Fruit fly (Drosophila melanogaster): ENCODE measurements around the gene moi.

DNA sequence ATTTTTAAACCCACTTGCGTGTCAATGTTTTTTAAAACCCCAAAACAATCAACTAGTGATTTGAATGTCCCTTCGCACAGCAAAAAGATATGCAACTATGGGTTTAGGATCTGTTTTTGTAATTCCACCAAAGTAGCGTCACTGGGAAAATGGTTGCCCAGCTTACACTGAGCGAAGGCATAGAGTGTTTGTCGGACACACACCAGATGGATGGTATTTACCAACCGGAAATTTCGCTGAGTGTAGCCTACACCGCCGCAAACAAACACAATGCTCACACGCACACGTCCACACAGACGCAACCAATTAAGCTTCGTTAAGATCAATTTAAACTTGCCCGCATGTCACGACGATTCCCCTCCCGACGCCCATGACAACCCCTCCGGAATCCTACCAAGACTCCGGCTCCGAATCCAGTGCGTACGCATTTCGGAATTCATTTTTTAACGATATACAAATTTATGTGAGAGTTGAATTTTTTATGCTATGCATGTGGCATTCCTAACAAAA lies 26.6 kb upstream of the moi start:
- TF ChIP-seq CG13204 (GFP tag; optimal IDR thresholded peaks at IDR 0.05), result no peak
- no peak for TF ChIP-seq CG15710 (tag; optimal IDR thresholded peaks at IDR 0.05)
- no peak for TF ChIP-seq CG34367 (tag; optimal IDR thresholded peaks at IDR 0.05)
- TF ChIP-seq Ets98B (GFP tag; IDR thresholded peaks at IDR 0.05), result peak; percentile 29; the same call in 1 of the 2 replicates

Data from whole organism, pupa.